Fruit fly (Drosophila melanogaster): ENCODE data around the gene Prp4k.
A peak's percentile ranks its signal among the peaks of the same experiment; 100 is the strongest.

The Prp4k gene

DNA sequence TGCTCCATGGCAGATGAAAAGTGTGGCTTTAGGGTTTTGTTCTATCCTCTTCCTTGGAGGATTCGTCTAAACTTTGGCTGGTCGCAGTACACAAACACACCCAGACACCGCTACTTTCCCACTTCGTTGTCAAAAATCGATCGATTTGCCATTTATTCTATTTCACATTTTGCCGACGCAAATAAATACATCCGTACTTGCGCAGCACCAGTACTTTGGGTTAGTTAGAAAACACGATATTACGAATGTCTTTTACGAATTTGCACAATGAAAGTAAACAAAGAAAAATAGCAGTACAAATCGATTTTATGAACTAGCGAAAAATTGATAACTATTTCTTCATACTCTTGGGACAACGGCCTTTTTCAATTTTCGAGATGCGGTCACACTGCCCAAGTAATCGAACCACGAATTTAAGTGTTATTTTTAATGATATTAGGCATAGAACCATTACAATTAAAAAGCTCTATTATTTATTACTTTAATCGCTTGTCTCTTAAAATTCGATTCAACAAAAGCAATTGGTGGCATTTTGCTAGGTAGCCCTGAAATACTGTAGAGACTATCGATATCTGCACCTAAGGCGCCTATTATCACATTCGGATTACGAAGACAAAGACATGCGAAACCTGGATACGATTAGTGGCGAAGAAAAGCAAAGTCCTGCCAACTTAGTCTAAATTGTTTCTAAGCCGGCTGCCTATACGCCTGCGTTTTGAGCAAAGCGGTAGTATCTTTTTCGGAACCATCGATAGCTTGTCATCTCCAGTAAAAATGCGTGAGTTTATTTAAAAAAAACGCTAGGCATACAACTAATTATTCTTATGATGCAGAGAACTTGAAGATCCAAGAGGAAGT, 46.6 kb upstream of the Prp4k start, which contains the start of the genes DIP2 and wac (continued):
- peak; percentile 74 for TF ChIP-seq HmgZ (tag; optimal IDR thresholded peaks at IDR 0.05)
- peak; percentile 62 for TF ChIP-seq grau (tag; optimal IDR thresholded peaks at IDR 0.05)
- peak; percentile 52 for TF ChIP-seq CG7372 (GFP tag; IDR thresholded peaks at IDR 0.05)
- TF ChIP-seq Mes4 (GFP tag; optimal IDR thresholded peaks at IDR 0.05) = peak; percentile 78
- TF ChIP-seq B-H1 (GFP tag; IDR thresholded peaks at IDR 0.05) = 0 out of 3 replicates have a peak, but pooled peaks have one; percentile 17
- TF ChIP-seq br (optimal IDR thresholded peaks at IDR 0.05) = no peak
- peak; percentile 54 for TF ChIP-seq CG3838 (GFP tag; optimal IDR thresholded peaks at IDR 0.05)
- no peak for TF ChIP-seq CG15011 (GFP tag; optimal IDR thresholded peaks at IDR 0.05)
- peak; percentile 94 for TF ChIP-seq CG9932 (GFP tag; IDR thresholded peaks at IDR 0.05)
- TF ChIP-seq Elba2 (GFP tag; optimal IDR thresholded peaks at IDR 0.05) = peak; percentile 56
- TF ChIP-seq da (GFP tag; optimal IDR thresholded peaks at IDR 0.05) = peak; percentile 69
- TF ChIP-seq Aef1 (GFP tag; IDR thresholded peaks at IDR 0.05) = peak; percentile 54; the same call in 2 of the 3 replicates
- peak; percentile 92 for TF ChIP-seq CG12769 (tag; optimal IDR thresholded peaks at IDR 0.05)
- peak; percentile 82 for TF ChIP-seq CG12942 (GFP tag; optimal IDR thresholded peaks at IDR 0.05)
- peak; percentile 85 for TF ChIP-seq CG32532 (GFP tag; IDR thresholded peaks at IDR 0.05)
- TF ChIP-seq CG13894 (tag; optimal IDR thresholded peaks at IDR 0.05) = peak; percentile 45
- TF ChIP-seq tap (tag; optimal IDR thresholded peaks at IDR 0.05) = no peak
- TF ChIP-seq CG15696 (tag; optimal IDR thresholded peaks at IDR 0.05) = peak; percentile 55
- no peak for TF ChIP-seq lab (GFP tag; optimal IDR thresholded peaks at IDR 0.05)
- no peak for TF ChIP-seq ap (GFP tag; IDR thresholded peaks at IDR 0.05)
- 0 out of 2 replicates have a peak, but pooled peaks have one; percentile 15 for TF ChIP-seq GATAe (GFP tag; conservative IDR thresholded peaks at IDR 0.05)
- peak; percentile 73 for TF ChIP-seq CG8089 (GFP tag; optimal IDR thresholded peaks at IDR 0.05)
- peak; percentile 13 for TF ChIP-seq Spps (tag; optimal IDR thresholded peaks at IDR 0.05)
- TF ChIP-seq bcd (GFP tag; optimal IDR thresholded peaks at IDR 0.05) = peak; percentile 82
- TF ChIP-seq NC2β (GFP tag; optimal IDR thresholded peaks at IDR 0.05) = peak; percentile 77
- TF ChIP-seq trem (tag; optimal IDR thresholded peaks at IDR 0.05) = peak; percentile 100
- no peak for TF ChIP-seq dimm (GFP tag; IDR thresholded peaks at IDR 0.05)
- TF ChIP-seq CG2712 (tag; optimal IDR thresholded peaks at IDR 0.05) = peak; percentile 74
- TF ChIP-seq CG16779 (GFP tag; IDR thresholded peaks at IDR 0.05) = peak; percentile 71
- TF ChIP-seq Atf6 (GFP tag; IDR thresholded peaks at IDR 0.05) = no peak
- peak; percentile 59; the same call in 1 of the 2 replicates for TF ChIP-seq H2.0 (GFP tag; IDR thresholded peaks at IDR 0.05)
- TF ChIP-seq run (tag; optimal IDR thresholded peaks at IDR 0.05) = no peak
- no peak for TF ChIP-seq grn (GFP tag; optimal IDR thresholded peaks at IDR 0.05)
- TF ChIP-seq sim (GFP tag; IDR thresholded peaks at IDR 0.05) = no peak
- no peak for TF ChIP-seq ro (GFP tag; IDR thresholded peaks at IDR 0.05)
- TF ChIP-seq Stat92E (GFP tag; optimal IDR thresholded peaks at IDR 0.05) = no peak
- TF ChIP-seq CG16863 (GFP tag; optimal IDR thresholded peaks at IDR 0.05) = peak; percentile 78
- TF ChIP-seq CG18619 (GFP tag; optimal IDR thresholded peaks at IDR 0.05) = no peak
- TF ChIP-seq CG5953 (GFP tag; IDR thresholded peaks at IDR 0.05) = peak; percentile 49
- TF ChIP-seq CG14014 (GFP tag; IDR thresholded peaks at IDR 0.05) = peak; percentile 71
- TF ChIP-seq Pdp1 (GFP tag; optimal IDR thresholded peaks at IDR 0.05) = peak; percentile 84 to 94
- TF ChIP-seq CG11696 (GFP tag; IDR thresholded peaks at IDR 0.05) = 0 out of 2 replicates have a peak, but pooled peaks have one; percentile 42
- peak; percentile 88 for TF ChIP-seq eyg (GFP tag; optimal IDR thresholded peaks at IDR 0.05)
- TF ChIP-seq YL-1 (GFP tag; optimal IDR thresholded peaks at IDR 0.05) = peak; percentile 84
- peak; percentile 26 for TF ChIP-seq ftz-f1 (GFP tag; optimal IDR thresholded peaks at IDR 0.05)
- TF ChIP-seq btn (GFP tag; optimal IDR thresholded peaks at IDR 0.05) = peak; percentile 60
- peak; percentile 75; the same call in 2 of the 3 replicates for TF ChIP-seq CG2199 (GFP tag; IDR thresholded peaks at IDR 0.05)
- peak; percentile 90 for TF ChIP-seq Dip3 (GFP tag; optimal IDR thresholded peaks at IDR 0.05)
- 0 out of 2 replicates have a peak, but pooled peaks have one; percentile 74 for TF ChIP-seq ranshi (GFP tag; IDR thresholded peaks at IDR 0.05)
- TF ChIP-seq tin (GFP tag; optimal IDR thresholded peaks at IDR 0.05) = peak; percentile 86

Data from whole organism, embryonic.